Worm (Caenorhabditis elegans) whole organism, L3 larva: ENCODE measurements around the gene txt-2.

Experiments
- ZK546.5 ChIP-seq: sonication (generic microtip); optimal IDR thresholded peaks from 2 replicates; lab custom pipeline; 2017; ENCODE audit warnings: missing biosample characterization, missing genetic modification characterization
- aly-2 ChIP-seq: fragments of 150-350 bp; optimal IDR thresholded peaks from 2 replicates; lab custom pipeline; 2014; ENCODE audit warnings: missing biosample characterization, missing genetic modification characterization
- ceh-28 ChIP-seq: fragments of 150-350 bp; optimal IDR thresholded peaks from 2 replicates; lab custom pipeline; 2014; ENCODE audit warnings: missing biosample characterization, missing genetic modification reagents, missing genetic modification characterization
- ceh-82 ChIP-seq: fragments of 150-350 bp; optimal IDR thresholded peaks from 2 replicates; lab custom pipeline; 2014; ENCODE audit warnings: missing biosample characterization, missing genetic modification characterization
- ceh-9 ChIP-seq: sonication (generic microtip); optimal IDR thresholded peaks from 2 replicates; lab custom pipeline; 2018; ENCODE audit warnings: missing biosample characterization, missing genetic modification characterization
- daf-12 ChIP-seq: fragments of 150-350 bp; optimal IDR thresholded peaks from 2 replicates; lab custom pipeline; 2014; ENCODE audit warnings: missing biosample characterization, missing genetic modification reagents, missing genetic modification characterization
- egl-27 ChIP-seq: sonication (generic microtip); optimal IDR thresholded peaks from 4 replicates; lab custom pipeline; 2017; ENCODE audit warnings: missing biosample characterization, missing genetic modification reagents, missing genetic modification characterization
- elt-1 ChIP-seq: fragments of 150-350 bp; optimal IDR thresholded peaks from 2 replicates; lab custom pipeline; 2014; ENCODE audit warnings: missing biosample characterization, missing genetic modification characterization
- elt-2 ChIP-seq: sonication (generic microtip); optimal IDR thresholded peaks from 2 replicates; lab custom pipeline; 2016; ENCODE audit warnings: missing genetic modification reagents, mild to moderate bottlenecking, missing genetic modification characterization, missing compliant biosample characterization
- elt-3 ChIP-seq, 3 experiments: fragments of 150-350 bp in 1 of 3; sonication (generic microtip) in 2 of 3; optimal IDR thresholded peaks; 2 replicates in 2 of 3; 4 replicates in 1 of 3; lab custom pipeline; 2014 to 2017; ENCODE audit warnings: missing biosample characterization in 3 of 3, missing genetic modification characterization in 3 of 3
- fkh-10 ChIP-seq: sonication (generic microtip); optimal IDR thresholded peaks from 2 replicates; lab custom pipeline; 2017; ENCODE audit warnings: missing biosample characterization, missing genetic modification reagents, missing genetic modification characterization
- fkh-2 ChIP-seq: fragments of 150-350 bp; optimal IDR thresholded peaks from 2 replicates; lab custom pipeline; 2014; ENCODE audit warnings: missing biosample characterization, missing genetic modification reagents, missing genetic modification characterization
- fos-1 ChIP-seq: fragments of 150-350 bp; optimal IDR thresholded peaks from 2 replicates; lab custom pipeline; 2014; ENCODE audit warnings: missing biosample characterization, missing genetic modification characterization
- jun-1 ChIP-seq: fragments of 150-350 bp; optimal IDR thresholded peaks from 2 replicates; lab custom pipeline; 2014; ENCODE audit warnings: missing biosample characterization, missing genetic modification reagents, missing genetic modification characterization
- lin-15B ChIP-seq: fragments of 150-350 bp; optimal IDR thresholded peaks from 2 replicates; lab custom pipeline; 2014; ENCODE audit warnings: missing biosample characterization, missing genetic modification characterization
- lin-39 ChIP-seq: fragments of 150-350 bp; optimal IDR thresholded peaks from 2 replicates; lab custom pipeline; 2018; ENCODE audit warnings: missing biosample characterization, missing genetic modification reagents, missing genetic modification characterization
- lsy-12 ChIP-seq: sonication (generic microtip); optimal IDR thresholded peaks from 2 replicates; lab custom pipeline; 2016; ENCODE audit warnings: mild to moderate bottlenecking, missing genetic modification characterization, missing compliant biosample characterization
- mdl-1 ChIP-seq: fragments of 150-350 bp; optimal IDR thresholded peaks from 2 replicates; lab custom pipeline; 2014; ENCODE audit warnings: missing biosample characterization, missing genetic modification characterization
- mml-1 ChIP-seq: fragments of 150-350 bp; sonication (generic microtip); optimal IDR thresholded peaks from 3 replicates; lab custom pipeline; 2014; ENCODE audit warnings: missing biosample characterization, missing genetic modification characterization
- nfya-1 ChIP-seq: sonication (generic microtip); optimal IDR thresholded peaks from 2 replicates; lab custom pipeline; 2017; ENCODE audit warnings: missing genetic modification characterization, mild to moderate bottlenecking, missing compliant biosample characterization, antibody characterized with exemption, moderate library complexity; ENCODE audit not compliant: insufficient read depth
- nhr-11 ChIP-seq: fragments of 150-350 bp; optimal IDR thresholded peaks from 2 replicates; lab custom pipeline; 2014; ENCODE audit warnings: missing biosample characterization, missing genetic modification characterization
- nhr-12 ChIP-seq: fragments of 150-350 bp; optimal IDR thresholded peaks from 2 replicates; lab custom pipeline; 2014; ENCODE audit warnings: missing biosample characterization, missing genetic modification characterization
- nhr-23 ChIP-seq: fragments of 150-350 bp; optimal IDR thresholded peaks from 2 replicates; lab custom pipeline; 2014; ENCODE audit warnings: missing biosample characterization, missing genetic modification reagents, missing genetic modification characterization
- nhr-237 ChIP-seq: fragments of 150-350 bp; optimal IDR thresholded peaks from 2 replicates; lab custom pipeline; 2014; ENCODE audit warnings: missing biosample characterization, missing genetic modification characterization
- nhr-25 ChIP-seq: sonication (generic microtip); optimal IDR thresholded peaks from 2 replicates; lab custom pipeline; 2017; ENCODE audit warnings: missing biosample characterization, missing genetic modification characterization
- nhr-67 ChIP-seq: fragments of 150-350 bp; optimal IDR thresholded peaks from 2 replicates; lab custom pipeline; 2014; ENCODE audit warnings: missing biosample characterization, missing genetic modification characterization
- nhr-76 ChIP-seq: fragments of 150-350 bp; sonication (generic microtip); optimal IDR thresholded peaks from 5 replicates; lab custom pipeline; 2014; ENCODE audit warnings: missing biosample characterization, missing genetic modification characterization
- nhr-77 ChIP-seq: fragments of 150-350 bp; optimal IDR thresholded peaks from 2 replicates; lab custom pipeline; 2014; ENCODE audit warnings: missing biosample characterization, missing genetic modification characterization
- sea-2 ChIP-seq: fragments of 150-350 bp; sonication (generic microtip); optimal IDR thresholded peaks from 4 replicates; lab custom pipeline; 2014; ENCODE audit warnings: missing biosample characterization, missing genetic modification reagents, missing genetic modification characterization
- snpc-4 ChIP-seq: fragments of 150-350 bp; optimal IDR thresholded peaks from 2 replicates; lab custom pipeline; 2014; ENCODE audit warnings: missing biosample characterization, missing genetic modification characterization
- unc-39 ChIP-seq: sonication (generic microtip); optimal IDR thresholded peaks from 4 replicates; lab custom pipeline; 2017; ENCODE audit warnings: missing biosample characterization, missing genetic modification characterization
- unc-62 ChIP-seq: fragments of 150-350 bp; sonication (generic microtip); optimal IDR thresholded peaks from 4 replicates; lab custom pipeline; 2014; ENCODE audit warnings: missing biosample characterization, missing genetic modification reagents, missing genetic modification characterization
- zag-1 ChIP-seq: fragments of 150-350 bp; optimal IDR thresholded peaks from 2 replicates; lab custom pipeline; 2014; ENCODE audit warnings: missing biosample characterization, missing genetic modification characterization
- ztf-11 ChIP-seq: fragments of 150-350 bp; optimal IDR thresholded peaks from 2 replicates; lab custom pipeline; 2014; ENCODE audit warnings: missing biosample characterization, missing genetic modification characterization
- ztf-4 ChIP-seq: fragments of 150-350 bp; optimal IDR thresholded peaks from 2 replicates; lab custom pipeline; 2014; ENCODE audit warnings: missing biosample characterization, missing genetic modification characterization

Gene txt-2

ce11 chrV:254591-254990 is 14.3 kb upstream of the txt-2 start, which contains the start of gene str-121:
TSS of gene str-121 (minus strand) at chrV:254691.
- no peak for TF ChIP-seq lin-39
- TF ChIP-seq jun-1: no peak
- no peak for TF ChIP-seq fkh-10
- TF ChIP-seq ceh-9: no peak
- TF ChIP-seq elt-3 (tag; optimal IDR thresholded peaks at IDR 0.05; lab: Kevin White, UChicago): no peak
- no peak for TF ChIP-seq unc-62 (GFP tag; lab: Kevin White, UChicago)
- TF ChIP-seq nhr-11 (tag; lab: Kevin White, UChicago): no peak
- no peak for TF ChIP-seq unc-39 (tag; lab: Kevin White, UChicago)
- TF ChIP-seq nhr-25: no peak
- no peak for TF ChIP-seq mml-1 (tag; lab: Kevin White, UChicago)
- TF ChIP-seq sea-2 (GFP tag; lab: Kevin White, UChicago): no peak
- TF ChIP-seq elt-2 (tag; lab: Kevin White, UChicago): no peak
- TF ChIP-seq nhr-76: no peak
- TF ChIP-seq fkh-2 (tag; lab: Kevin White, UChicago): no peak
- TF ChIP-seq lsy-12 (tag; lab: Kevin White, UChicago): no peak
- TF ChIP-seq daf-12: no peak
- no peak for TF ChIP-seq nhr-237
- TF ChIP-seq fos-1 (tag; lab: Kevin White, UChicago): no peak
- TF ChIP-seq ZK546.5 (tag; lab: Kevin White, UChicago): no peak
- no peak for TF ChIP-seq snpc-4

ce11 chrV:251652-252051 is 11.4 kb upstream of the txt-2 start, which contains the start of gene oac-39:
TSS of gene oac-39 (minus strand) at chrV:251752.
- TF ChIP-seq elt-2 (tag; lab: Kevin White, UChicago) (no peak), sea-2 (GFP tag; lab: Kevin White, UChicago) (no peak), zag-1 (no peak), nhr-77 (tag; lab: Kevin White, UChicago) (no peak), nhr-12 (tag; lab: Kevin White, UChicago) (no peak), aly-2 (no peak), elt-3 (tag; optimal IDR thresholded peaks at IDR 0.05; lab: Kevin White, UChicago) (no peak), mml-1 (tag; lab: Kevin White, UChicago) (no peak), daf-12 (no peak), nhr-76 (no peak)

- TF ChIP-seq sea-2 (GFP tag; lab: Kevin White, UChicago) (no peak), lin-15B (no peak), unc-39 (tag; lab: Kevin White, UChicago) (no peak), elt-2 (tag; lab: Kevin White, UChicago) (no peak), nfya-1 (tag; lab: Kevin White, UChicago) (no peak)
Measured at ce11 chrV:248636-249035, 8.3 kb upstream of the txt-2 start.

DNA sequence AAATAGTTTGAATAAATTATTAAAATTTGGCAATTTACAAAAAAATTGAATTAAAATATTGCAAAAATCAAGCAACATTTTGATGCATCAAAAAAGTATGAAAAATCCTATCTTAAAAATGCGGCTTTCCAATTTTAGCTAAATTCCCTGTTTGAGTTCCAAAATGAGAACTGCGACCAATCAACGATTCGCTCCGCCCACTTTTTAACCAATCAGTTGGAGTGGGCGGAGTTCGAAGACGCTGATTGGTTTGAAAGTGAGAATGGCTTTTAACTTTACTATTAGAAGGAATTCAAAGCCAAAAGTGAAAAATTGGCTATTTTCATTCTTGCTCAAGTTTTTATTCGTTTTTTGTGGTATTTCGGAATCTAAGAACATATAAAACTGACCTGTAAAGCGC is 7.3 kb upstream of the txt-2 start:
- TF ChIP-seq nfya-1 (tag; lab: Kevin White, UChicago) (peak; percentile 81), egl-27 (no peak), elt-1 (no peak)

DNA sequence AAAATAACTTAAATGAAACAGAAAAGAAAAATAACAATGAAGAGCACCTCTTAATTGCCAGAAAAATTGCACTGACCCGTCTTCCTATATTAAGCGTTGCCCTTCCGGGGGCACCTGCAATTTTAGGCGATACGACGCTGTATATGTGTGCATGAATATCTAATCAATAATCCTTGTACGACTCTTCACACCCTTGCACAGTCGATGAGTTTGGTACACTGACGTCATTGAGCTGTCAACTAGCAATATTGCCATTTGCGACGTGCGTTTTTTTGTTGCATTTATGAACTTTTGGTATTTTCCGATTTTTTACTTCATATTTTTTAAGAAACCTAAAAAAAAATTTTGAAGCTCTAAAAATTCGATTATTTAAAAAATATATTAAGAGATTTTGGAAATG is 5.8 kb upstream of the txt-2 start, which contains the start of gene kin-34:
Gene kin-34, minus strand, starts transcription at position 101 of the 400 bp plus-strand sequence.
- TF ChIP-seq ZK546.5 (tag; lab: Kevin White, UChicago) (no peak), nhr-77 (tag; lab: Kevin White, UChicago) (no peak), lsy-12 (tag; lab: Kevin White, UChicago) (no peak), nhr-12 (tag; lab: Kevin White, UChicago) (no peak), ceh-28 (tag; lab: Kevin White, UChicago) (no peak), sea-2 (GFP tag; lab: Kevin White, UChicago) (no peak), mdl-1 (tag; lab: Kevin White, UChicago) (no peak), egl-27 (no peak), jun-1 (no peak), ceh-82 (tag; lab: Kevin White, UChicago) (no peak), daf-12 (no peak), fkh-10 (no peak), nhr-23 (tag; lab: Kevin White, UChicago) (no peak), ztf-4 (tag; lab: Kevin White, UChicago) (no peak)

DNA sequence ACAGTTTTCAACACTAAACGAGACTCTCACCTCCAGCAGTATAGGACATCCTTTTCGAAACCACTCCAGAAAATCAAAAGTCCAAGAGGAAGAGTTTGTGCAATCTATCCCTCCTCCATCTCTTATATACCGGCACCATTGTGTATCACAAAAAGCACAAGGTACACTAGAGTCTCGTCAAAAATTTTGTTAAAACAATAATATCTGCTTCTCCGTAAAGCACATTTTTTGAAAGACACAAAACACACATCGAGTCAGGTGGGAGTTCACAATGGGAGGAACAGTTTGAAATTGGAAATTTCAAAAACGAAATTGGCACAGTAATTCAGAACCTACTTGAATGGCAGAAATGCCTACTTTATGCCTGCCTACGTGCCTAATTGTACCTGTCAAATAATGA is 2.2 kb upstream of the txt-2 start, which contains the start of gene R02C2.7:
Gene R02C2.7, minus strand, starts transcription at position 101 of the 400 bp plus-strand sequence.
- no peak for TF ChIP-seq nhr-11 (tag; lab: Kevin White, UChicago)
- TF ChIP-seq ztf-11 (tag; lab: Kevin White, UChicago): no peak
- no peak for TF ChIP-seq nhr-12 (tag; lab: Kevin White, UChicago)
- no peak for TF ChIP-seq nhr-23 (tag; lab: Kevin White, UChicago)
- no peak for TF ChIP-seq nhr-67 (tag; lab: Kevin White, UChicago)
- no peak for TF ChIP-seq zag-1
